Worm (Caenorhabditis elegans) whole organism, dauer: ENCODE data around the gene Y42H9AR.1.

ENCODE experiments used
- unc-62 ChIP-seq: sonication (generic microtip); optimal IDR thresholded peaks from 2 replicates; lab custom pipeline; 2017; ENCODE audit warnings: missing biosample characterization, missing genetic modification reagents, missing genetic modification characterization

Gene Y42H9AR.1

ce11 chrIV:8113161-8113560 lies at the start of gene Y42H9AR.1:
Gene Y42H9AR.1, plus strand, starts transcription at chrIV:8113393.
- no peak for TF ChIP-seq unc-62 (GFP tag; lab: Kevin White, UChicago)

- TF ChIP-seq unc-62 (GFP tag; lab: Kevin White, UChicago): no peak
Observed at ce11 chrIV:8066598-8066997, 46.6 kb upstream of the Y42H9AR.1 start.

- TF ChIP-seq unc-62 (GFP tag; lab: Kevin White, UChicago): no peak
Observed at ce11 chrIV:8067745-8068144, 45.4 kb upstream of the Y42H9AR.1 start.

- no peak for TF ChIP-seq unc-62 (GFP tag; lab: Kevin White, UChicago)
Observed at ce11 chrIV:8068280-8068679, 44.9 kb upstream of the Y42H9AR.1 start.

- TF ChIP-seq unc-62 (GFP tag; lab: Kevin White, UChicago): no peak
Observed at ce11 chrIV:8069104-8069503, 44.1 kb upstream of the Y42H9AR.1 start.

- no peak for TF ChIP-seq unc-62 (GFP tag; lab: Kevin White, UChicago)
Observed at ce11 chrIV:8070299-8070698, 42.9 kb upstream of the Y42H9AR.1 start.

ce11 chrIV:8070934-8071333 lies 42.3 kb upstream of the Y42H9AR.1 start:
- no peak for TF ChIP-seq unc-62 (GFP tag; lab: Kevin White, UChicago)

ce11 chrIV:8075516-8075915 lies 37.7 kb upstream of the Y42H9AR.1 start:
- TF ChIP-seq unc-62 (GFP tag; lab: Kevin White, UChicago): no peak

ce11 chrIV:8076511-8076910 lies 36.7 kb upstream of the Y42H9AR.1 start:
- TF ChIP-seq unc-62 (GFP tag; lab: Kevin White, UChicago): no peak

ce11 chrIV:8080166-8080565 lies 33.0 kb upstream of the Y42H9AR.1 start:
- no peak for TF ChIP-seq unc-62 (GFP tag; lab: Kevin White, UChicago)

ce11 chrIV:8080782-8081181 lies 32.4 kb upstream of the Y42H9AR.1 start:
- TF ChIP-seq unc-62 (GFP tag; lab: Kevin White, UChicago): no peak

- TF ChIP-seq unc-62 (GFP tag; lab: Kevin White, UChicago): no peak
Observed at ce11 chrIV:8086552-8086951, 26.6 kb upstream of the Y42H9AR.1 start, which contains the start of gene nsy-7. Gene nsy-7, minus strand, starts transcription at chrIV:8086652.

ce11 chrIV:8091539-8091938 lies 21.7 kb upstream of the Y42H9AR.1 start:
- TF ChIP-seq unc-62 (GFP tag; lab: Kevin White, UChicago): no peak

- no peak for TF ChIP-seq unc-62 (GFP tag; lab: Kevin White, UChicago)
Observed at ce11 chrIV:8096375-8096774, 16.8 kb upstream of the Y42H9AR.1 start.

ce11 chrIV:8099601-8100000 lies 13.6 kb upstream of the Y42H9AR.1 start, which contains the start of gene Y42H9AR.2:
Gene Y42H9AR.2, plus strand, starts transcription at chrIV:8099901.
- TF ChIP-seq unc-62 (GFP tag; lab: Kevin White, UChicago): no peak

ce11 chrIV:8102231-8102630 lies 11.0 kb upstream of the Y42H9AR.1 start, which contains the start of gene Y42H9AR.5:
Gene Y42H9AR.5, plus strand, starts transcription at chrIV:8102531.
- no peak for TF ChIP-seq unc-62 (GFP tag; lab: Kevin White, UChicago)

ce11 chrIV:8103196-8103595 lies 10.0 kb upstream of the Y42H9AR.1 start:
- TF ChIP-seq unc-62 (GFP tag; lab: Kevin White, UChicago): no peak

ce11 chrIV:8105083-8105482 lies 8.1 kb upstream of the Y42H9AR.1 start:
- no peak for TF ChIP-seq unc-62 (GFP tag; lab: Kevin White, UChicago)
